Worm (Caenorhabditis elegans): Measurements from ENCODE around the gene Y66D12A.16.

Y66D12A.16 gene

DNA sequence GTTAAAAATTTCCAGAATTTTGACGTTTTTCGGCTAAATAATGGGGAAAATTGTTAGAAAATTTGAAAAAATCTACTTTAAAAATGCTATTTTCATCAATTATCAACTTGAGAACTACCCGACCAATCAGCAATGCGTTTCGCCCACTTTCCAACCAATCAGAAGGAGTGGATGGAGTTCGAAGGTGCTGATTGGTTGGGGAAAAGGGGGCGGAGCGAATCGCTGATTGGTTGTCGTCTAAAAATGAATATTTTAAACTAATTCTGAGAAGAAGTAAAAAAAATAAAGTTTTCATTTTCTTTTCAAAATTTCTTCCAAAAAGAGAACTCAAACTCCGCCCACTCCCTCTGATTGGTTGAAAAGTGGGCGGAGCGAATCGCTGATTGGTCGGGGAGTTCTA lies 33.1 kb upstream of the Y66D12A.16 start:
- TF ChIP-seq madf-8 (GFP tag; conservative IDR thresholded peaks at IDR 0.05) (no peak), nfyb-1 (GFP tag; IDR thresholded peaks at IDR 0.05) (peak; percentile 72; the same call in 1 of the 2 replicates), lir-1 (GFP tag; conservative IDR thresholded peaks at IDR 0.05) (no peak), F55B11.4 (tag; optimal IDR thresholded peaks at IDR 0.05; ENCODE audit: borderline replicate concordance, insufficient read depth) (no peak)

DNA sequence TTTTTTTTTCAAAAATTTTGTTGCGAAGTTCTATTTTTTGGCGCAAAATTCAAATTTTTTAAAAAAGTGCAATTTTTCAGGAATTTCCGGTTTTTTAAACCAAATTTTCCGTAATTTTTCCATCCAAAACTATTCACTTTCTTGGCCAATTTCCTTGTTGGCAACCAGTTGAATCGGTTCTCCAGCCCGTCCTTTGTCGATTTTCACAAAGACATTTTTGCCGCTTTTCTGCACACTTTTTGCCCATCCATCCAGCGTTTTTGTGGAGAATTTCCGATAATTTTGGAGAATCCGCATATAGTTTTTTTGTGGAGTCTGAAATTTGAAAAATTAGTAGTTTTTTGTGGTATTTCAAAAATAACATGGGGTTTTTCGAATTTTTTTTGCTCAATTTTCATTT lies 30.9 kb upstream of the Y66D12A.16 start:
- TF ChIP-seq ceh-58 (GFP tag; IDR thresholded peaks at IDR 0.05) (no peak), mes-4 (tag; optimal IDR thresholded peaks at IDR 0.05) (no peak), snpc-1.1 (tag; optimal IDR thresholded peaks at IDR 0.05; ENCODE audit: insufficient read depth) (no peak), ceh-79 (tag; optimal IDR thresholded peaks at IDR 0.05) (no peak), cebp-2 (GFP tag; IDR thresholded peaks at IDR 0.05) (no peak), B0336.3 (GFP tag; IDR thresholded peaks at IDR 0.05) (no peak), ceh-40 (GFP tag; IDR thresholded peaks at IDR 0.05) (no peak), nfya-1 (tag; optimal IDR thresholded peaks at IDR 0.05; ENCODE audit: borderline replicate concordance, insufficient read depth) (no peak), K11D2.4 (GFP tag; IDR thresholded peaks at IDR 0.05) (no peak), dpff-1 (tag; optimal IDR thresholded peaks at IDR 0.05) (no peak), rec-8 (tag; optimal IDR thresholded peaks at IDR 0.05) (no peak), unc-130 (GFP tag; optimal IDR thresholded peaks at IDR 0.05) (no peak), hrde-1 (tag; optimal IDR thresholded peaks at IDR 0.05; ENCODE audit: borderline replicate concordance) (no peak), chd-7 (tag; optimal IDR thresholded peaks at IDR 0.05) (no peak)

DNA sequence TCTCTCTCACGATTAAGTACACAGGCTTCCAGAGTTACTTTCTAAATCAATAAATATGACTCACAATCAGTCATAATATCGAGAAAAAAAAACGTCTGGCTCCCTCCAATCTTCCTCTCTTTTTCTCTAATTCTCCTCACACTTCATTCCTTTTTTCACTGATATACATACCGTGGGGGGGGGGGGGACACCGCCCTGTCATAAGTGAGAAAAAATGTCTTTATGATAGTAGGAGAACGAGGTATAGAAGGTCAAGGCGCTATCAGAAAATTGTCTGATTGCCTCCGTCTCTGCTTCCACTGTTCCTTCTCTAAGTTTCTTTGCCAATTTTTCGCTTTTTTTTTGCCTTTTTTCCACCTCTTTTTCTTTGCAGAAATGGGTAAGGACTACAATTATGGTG lies 26.9 kb upstream of the Y66D12A.16 start, which contains the start of gene Y66D12A.24:
Gene Y66D12A.24, plus strand, starts transcription at position 370 of the 400 bp plus-strand sequence.
- TF ChIP-seq mcd-1 (GFP tag; IDR thresholded peaks at IDR 0.05) (no peak), zim-3 (tag; optimal IDR thresholded peaks at IDR 0.05) (no peak), madf-3 (GFP tag; IDR thresholded peaks at IDR 0.05) (no peak), tbp1 (GFP tag; optimal IDR thresholded peaks at IDR 0.05) (peak; percentile 40), nfya-1 (tag; optimal IDR thresholded peaks at IDR 0.05; ENCODE audit: borderline replicate concordance, insufficient read depth) (no peak), nhr-80 (tag; optimal IDR thresholded peaks at IDR 0.05) (peak; percentile 91), attf-5 (GFP tag; optimal IDR thresholded peaks at IDR 0.05) (peak; percentile 58), egrh-3 (GFP tag; IDR thresholded peaks at IDR 0.05) (peak; percentile 59), aptf-3 (GFP tag; IDR thresholded peaks at IDR 0.05) (no peak), F57C9.4 (tag; optimal IDR thresholded peaks at IDR 0.05) (no peak), hmg-20 (GFP tag; IDR thresholded peaks at IDR 0.05) (no peak), ztf-6 (GFP tag; IDR thresholded peaks at IDR 0.05) (no peak), ztf-26 (tag; optimal IDR thresholded peaks at IDR 0.05) (no peak), unc-62 (GFP tag; optimal IDR thresholded peaks at IDR 0.05) (peak; percentile 7), nhr-90 (tag; optimal IDR thresholded peaks at IDR 0.05) (peak; percentile 1), nhr-120 (GFP tag; IDR thresholded peaks at IDR 0.05) (no peak), madf-8 (GFP tag; conservative IDR thresholded peaks at IDR 0.05) (no peak), lin-40 (tag; optimal IDR thresholded peaks at IDR 0.05) (peak; percentile 30), cebp-1 (GFP tag; IDR thresholded peaks at IDR 0.05) (no peak), cebp-1 (tag; optimal IDR thresholded peaks at IDR 0.05) (peak; percentile 53), zfh-2 (GFP tag; conservative IDR thresholded peaks at IDR 0.05) (0 out of 2 replicates have a peak, but pooled peaks have one; percentile 22), F52B5.7 (tag; optimal IDR thresholded peaks at IDR 0.05) (no peak), egl-18 (GFP tag; IDR thresholded peaks at IDR 0.05) (no peak), atf-7 (tag; optimal IDR thresholded peaks at IDR 0.05) (no peak), hmg-1.2 (GFP tag; IDR thresholded peaks at IDR 0.05) (peak; percentile 32; the same call in 1 of the 2 replicates)
